Worm (Caenorhabditis elegans) whole organism, late embryonic: ENCODE results near the gene hid-1.

Experiments used
- C38D4.7 ChIP-seq: fragments of 200-800 bp; sonication (Bioruptor generic); optimal IDR thresholded peaks from 2 replicates; lab custom pipeline; 2018; ENCODE audit warnings: mild to moderate bottlenecking, missing genetic modification characterization, moderate library complexity, missing compliant biosample characterization
- F13H6.1 ChIP-seq: sonication (generic microtip); optimal IDR thresholded peaks from 2 replicates; lab custom pipeline; 2016; ENCODE audit warnings: missing genetic modification characterization, missing compliant biosample characterization
- K02D7.2 ChIP-seq: sonication (generic microtip); optimal IDR thresholded peaks from 2 replicates; lab custom pipeline; 2017; ENCODE audit warnings: mild to moderate bottlenecking, missing genetic modification characterization, missing compliant biosample characterization
- K09A11.1 ChIP-seq: sonication (generic microtip); optimal IDR thresholded peaks from 2 replicates; lab custom pipeline; 2017; ENCODE audit warnings: antibody characterized with exemption, mild to moderate bottlenecking, missing genetic modification characterization, missing compliant biosample characterization; ENCODE audit not compliant: insufficient read depth
- T23F11.4 ChIP-seq: fragments of 200-800 bp; sonication (Bioruptor generic); optimal IDR thresholded peaks from 2 replicates; lab custom pipeline; 2018; ENCODE audit warnings: mild to moderate bottlenecking, missing genetic modification characterization, missing compliant biosample characterization
- Y22D7AL.16 ChIP-seq: sonication (generic microtip); optimal IDR thresholded peaks from 2 replicates; lab custom pipeline; 2016; ENCODE audit warnings: missing genetic modification characterization, missing compliant biosample characterization
- ama-1 ChIP-seq: fragments of 150-350 bp; optimal IDR thresholded peaks from 2 replicates; lab custom pipeline; 2014
- ceh-18 ChIP-seq: sonication (generic microtip); optimal IDR thresholded peaks from 2 replicates; lab custom pipeline; 2016; ENCODE audit warnings: missing genetic modification characterization, missing compliant biosample characterization
- ceh-19 ChIP-seq: fragments of 200-800 bp; sonication (Bioruptor generic); optimal IDR thresholded peaks from 2 replicates; lab custom pipeline; 2018; ENCODE audit warnings: mild to moderate bottlenecking, missing genetic modification characterization, missing compliant biosample characterization
- ceh-30 ChIP-seq: fragments of 150-350 bp; optimal IDR thresholded peaks from 2 replicates; lab custom pipeline; 2014; ENCODE audit warnings: missing biosample characterization, missing genetic modification characterization
- ceh-31 ChIP-seq: sonication (generic microtip); optimal IDR thresholded peaks from 2 replicates; lab custom pipeline; 2016; ENCODE audit warnings: missing genetic modification characterization, missing compliant biosample characterization
- ceh-34 ChIP-seq: sonication (generic microtip); optimal IDR thresholded peaks from 2 replicates; lab custom pipeline; 2016; ENCODE audit warnings: mild to moderate bottlenecking, missing genetic modification characterization, missing compliant biosample characterization
- ceh-48 ChIP-seq: sonication (generic microtip); optimal IDR thresholded peaks from 2 replicates; lab custom pipeline; 2016; ENCODE audit warnings: missing genetic modification characterization, inconsistent platforms, missing compliant biosample characterization
- ceh-6 ChIP-seq: fragments of 200-800 bp; sonication (Bioruptor generic); optimal IDR thresholded peaks from 2 replicates; lab custom pipeline; 2018; ENCODE audit warnings: mild to moderate bottlenecking, missing genetic modification characterization, missing compliant biosample characterization
- ceh-9 ChIP-seq: sonication (generic microtip); optimal IDR thresholded peaks from 2 replicates; lab custom pipeline; 2016; ENCODE audit warnings: mild to moderate bottlenecking, missing genetic modification characterization, inconsistent platforms, missing compliant biosample characterization
- che-1 ChIP-seq: sonication (generic microtip); optimal IDR thresholded peaks from 2 replicates; lab custom pipeline; 2016; ENCODE audit warnings: mild to moderate bottlenecking, missing genetic modification characterization, missing compliant biosample characterization
- dmd-4 ChIP-seq: sonication (generic microtip); optimal IDR thresholded peaks from 2 replicates; lab custom pipeline; 2016; ENCODE audit warnings: borderline replicate concordance, missing genetic modification characterization, missing compliant biosample characterization
- dve-1 ChIP-seq: sonication (generic microtip); optimal IDR thresholded peaks from 2 replicates; lab custom pipeline; 2017; ENCODE audit warnings: antibody characterized with exemption, mild to moderate bottlenecking, missing genetic modification characterization, missing compliant biosample characterization
- elt-2 ChIP-seq: sonication (generic microtip); optimal IDR thresholded peaks from 2 replicates; lab custom pipeline; 2016; ENCODE audit warnings: missing genetic modification reagents, missing genetic modification characterization, missing compliant biosample characterization
- eyg-1 ChIP-seq: sonication (generic microtip); optimal IDR thresholded peaks from 2 replicates; lab custom pipeline; 2016; ENCODE audit warnings: missing genotype, missing genetic modification characterization, missing compliant biosample characterization
- fkh-10 ChIP-seq: fragments of 150-350 bp; optimal IDR thresholded peaks from 2 replicates; lab custom pipeline; 2014; ENCODE audit warnings: missing biosample characterization, missing genetic modification reagents, missing genetic modification characterization
- gmeb-2 ChIP-seq: sonication (generic microtip); optimal IDR thresholded peaks from 2 replicates; lab custom pipeline; 2016; ENCODE audit warnings: missing genetic modification characterization, inconsistent platforms, missing compliant biosample characterization
- hlh-13 ChIP-seq: fragments of 200-800 bp; sonication (Bioruptor generic); optimal IDR thresholded peaks from 2 replicates; lab custom pipeline; 2018; ENCODE audit warnings: mild to moderate bottlenecking, missing genetic modification characterization, missing compliant biosample characterization
- hlh-6 ChIP-seq: sonication (generic microtip); optimal IDR thresholded peaks from 2 replicates; lab custom pipeline; 2016; ENCODE audit warnings: missing genotype, missing genetic modification characterization, missing compliant biosample characterization
- hlh-8 ChIP-seq: sonication (generic microtip); optimal IDR thresholded peaks from 2 replicates; lab custom pipeline; 2016; ENCODE audit warnings: missing genotype, missing genetic modification characterization, missing compliant biosample characterization
- lin-11 ChIP-seq: fragments of 200-800 bp; sonication (Bioruptor generic); optimal IDR thresholded peaks from 2 replicates; lab custom pipeline; 2018; ENCODE audit warnings: mild to moderate bottlenecking, missing genetic modification characterization, missing compliant biosample characterization
- mec-3 ChIP-seq: sonication (generic microtip); optimal IDR thresholded peaks from 2 replicates; lab custom pipeline; 2016; ENCODE audit warnings: borderline replicate concordance, missing genetic modification characterization, missing compliant biosample characterization
- nfya-1 ChIP-seq: sonication (generic microtip); optimal IDR thresholded peaks from 2 replicates; lab custom pipeline; 2017; ENCODE audit warnings: missing genetic modification characterization, mild to moderate bottlenecking, missing compliant biosample characterization, antibody characterized with exemption, moderate library complexity
- odd-2 ChIP-seq: sonication (generic microtip); optimal IDR thresholded peaks from 2 replicates; lab custom pipeline; 2017; ENCODE audit warnings: antibody characterized with exemption, mild to moderate bottlenecking, missing genetic modification characterization, missing compliant biosample characterization
- pat-9 ChIP-seq: fragments of 200-800 bp; sonication (Bioruptor generic); optimal IDR thresholded peaks from 2 replicates; lab custom pipeline; 2018; ENCODE audit warnings: mild to moderate bottlenecking, missing genetic modification characterization, moderate library complexity, missing compliant biosample characterization
- pax-1 ChIP-seq: fragments of 150-350 bp; optimal IDR thresholded peaks from 2 replicates; lab custom pipeline; 2014; ENCODE audit warnings: missing biosample characterization, missing genetic modification characterization
- pqm-1 ChIP-seq: sonication (generic microtip); optimal IDR thresholded peaks from 2 replicates; lab custom pipeline; 2016; ENCODE audit warnings: missing genetic modification characterization, missing compliant biosample characterization
- ref-2 ChIP-seq: sonication (generic microtip); optimal IDR thresholded peaks from 2 replicates; lab custom pipeline; 2016; ENCODE audit warnings: missing genetic modification characterization, missing compliant biosample characterization
- sox-2 ChIP-seq: fragments of 200-800 bp; sonication (Bioruptor generic); IDR thresholded peaks from 2 replicates; pipeline ENCODE4 v1.3.6; 2022; ENCODE audit warnings: missing genetic modification reagents, missing genetic modification characterization, missing compliant biosample characterization
- syd-9 ChIP-seq: sonication (generic microtip); optimal IDR thresholded peaks from 2 replicates; lab custom pipeline; 2016; ENCODE audit warnings: mild to moderate bottlenecking, missing genetic modification characterization, moderate library complexity, missing compliant biosample characterization
- tbx-2 ChIP-seq: sonication (generic microtip); optimal IDR thresholded peaks from 2 replicates; lab custom pipeline; 2016; ENCODE audit warnings: missing genetic modification characterization, missing compliant biosample characterization
- tbx-7 ChIP-seq: sonication (generic microtip); optimal IDR thresholded peaks from 2 replicates; lab custom pipeline; 2016; ENCODE audit warnings: missing genotype, missing genetic modification characterization, missing compliant biosample characterization
- ttx-3 ChIP-seq: sonication (generic microtip); optimal IDR thresholded peaks from 2 replicates; lab custom pipeline; 2016; ENCODE audit warnings: missing genetic modification reagents, missing genetic modification characterization, missing compliant biosample characterization
- unc-42 ChIP-seq: sonication (generic microtip); optimal IDR thresholded peaks from 2 replicates; lab custom pipeline; 2016; ENCODE audit warnings: missing genotype, missing genetic modification characterization, missing compliant biosample characterization
- zip-5 ChIP-seq: sonication (generic microtip); optimal IDR thresholded peaks from 2 replicates; lab custom pipeline; 2016; ENCODE audit warnings: missing genetic modification characterization, missing compliant biosample characterization
- ztf-16 ChIP-seq: sonication (generic microtip); optimal IDR thresholded peaks from 2 replicates; lab custom pipeline; 2017; ENCODE audit warnings: missing genetic modification characterization, missing compliant biosample characterization

The hid-1 gene

ce11 chrX:2493586-2494175 is 4.8 kb downstream of the hid-1 start:
- TF ChIP-seq ceh-6 (GFP tag; lab: Kevin White, UChicago) (no peak), dve-1 (tag; lab: Kevin White, UChicago) (no peak), pax-1 (tag; lab: Kevin White, UChicago) (no peak), nfya-1 (tag; lab: Kevin White, UChicago) (no peak), ceh-18 (tag; lab: Kevin White, UChicago) (no peak)
- TF ChIP-seq, all 69 proteins: peak for 0

ce11 chrX:2494296-2494695 is 5.4 kb downstream of the hid-1 start:
- peak; percentile 60 for TF ChIP-seq unc-42 (tag; lab: Kevin White, UChicago)
- TF ChIP-seq fkh-10 (GFP tag; lab: Kevin White, UChicago): no peak

- peak; percentile 7 for TF ChIP-seq ceh-34
- peak; percentile 12 for TF ChIP-seq ceh-18 (tag; lab: Kevin White, UChicago)
- TF ChIP-seq ceh-48 (tag; lab: Kevin White, UChicago): no peak
- peak; percentile 56 for TF ChIP-seq tbx-2 (tag; lab: Kevin White, UChicago)
Observed at ce11 chrX:2495865-2496314, 7.0 kb downstream of the hid-1 start, which contains the start of gene rabr-1. Gene rabr-1 (plus strand): TSS chrX:2496180.

ce11 chrX:2497816-2498215 is 9.0 kb downstream of the hid-1 start:
- TF ChIP-seq ref-2 (tag; lab: Kevin White, UChicago) (peak; percentile 37), elt-2 (no peak), eyg-1 (no peak), F13H6.1 (tag; lab: Kevin White, UChicago) (no peak)

- no peak for TF ChIP-seq hlh-6 (tag; lab: Kevin White, UChicago)
- TF ChIP-seq mec-3 (tag; lab: Kevin White, UChicago): no peak
- TF ChIP-seq lin-11 (tag; lab: Kevin White, UChicago): no peak
- no peak for TF ChIP-seq sox-2 (GFP tag; lab: Robert Waterston, UW)
- TF ChIP-seq ttx-3 (tag; lab: Kevin White, UChicago): no peak
- no peak for TF ChIP-seq ceh-19 (GFP tag; lab: Kevin White, UChicago)
- no peak for TF ChIP-seq ceh-30 (tag; lab: Kevin White, UChicago)
- TF ChIP-seq ceh-31: no peak
- TF ChIP-seq fkh-10 (GFP tag; lab: Kevin White, UChicago): no peak
- no peak for TF ChIP-seq T23F11.4 (GFP tag; lab: Kevin White, UChicago)
- TF ChIP-seq che-1: no peak
- no peak for TF ChIP-seq ceh-9 (tag; lab: Kevin White, UChicago)
- no peak for TF ChIP-seq pat-9 (tag; lab: Kevin White, UChicago)
- TF ChIP-seq zip-5 (tag; lab: Kevin White, UChicago): no peak
- TF ChIP-seq dve-1 (tag; lab: Kevin White, UChicago): no peak
- TF ChIP-seq pqm-1: no peak
- TF ChIP-seq hlh-8 (tag; lab: Kevin White, UChicago): no peak
- TF ChIP-seq gmeb-2: no peak
- no peak for TF ChIP-seq odd-2 (tag; lab: Kevin White, UChicago)
- no peak for TF ChIP-seq syd-9 (tag; lab: Kevin White, UChicago)
- TF ChIP-seq, all 69 proteins: peak for 0
Observed at ce11 chrX:2506738-2507137, 17.9 kb downstream of the hid-1 start.

- TF ChIP-seq dmd-4: no peak
- TF ChIP-seq K02D7.2 (tag; lab: Kevin White, UChicago): no peak
- TF ChIP-seq tbx-7 (tag; lab: Kevin White, UChicago): no peak
- no peak for TF ChIP-seq Y22D7AL.16 (tag; lab: Kevin White, UChicago)
- no peak for TF ChIP-seq K09A11.1
- TF ChIP-seq C38D4.7 (GFP tag; lab: Kevin White, UChicago): no peak
- TF ChIP-seq fkh-10 (GFP tag; lab: Kevin White, UChicago): no peak
- no peak for TF ChIP-seq ztf-16 (tag; lab: Kevin White, UChicago)
- no peak for TF ChIP-seq ama-1 (lab: Kevin White, UChicago)
- no peak for TF ChIP-seq hlh-13 (GFP tag; lab: Kevin White, UChicago)
Observed at ce11 chrX:2508449-2508848, 19.6 kb downstream of the hid-1 start, which contains the start of gene K02E10.7. Gene K02E10.7 (minus strand): TSS chrX:2508549.
